Fruit fly (Drosophila melanogaster) whole organism, embryonic: ENCODE measurements around the gene CG10254.

Experiments used
- ATbp ChIP-seq: fragments of 200-800 bp; sonication (Bioruptor generic); optimal IDR thresholded peaks from 2 replicates; lab custom pipeline; 2017; ENCODE audit warnings: missing biosample characterization, mild to moderate bottlenecking, missing genetic modification characterization, missing genetic modification reagents
- Atf3 ChIP-seq: fragments of 200-800 bp; sonication (Bioruptor generic); optimal IDR thresholded peaks from 3 replicates; lab custom pipeline; 2016; ENCODE audit warnings: missing biosample characterization, missing genetic modification characterization
- B-H1 ChIP-seq: fragments of 200-800 bp; sonication (Bioruptor generic); IDR thresholded peaks from 3 replicates; pipeline ENCODE4 v1.3.6; 2022; ENCODE audit warnings: missing biosample characterization, missing genetic modification characterization
- BtbVII ChIP-seq: fragments of 200-800 bp; sonication (Bioruptor generic); optimal IDR thresholded peaks from 3 replicates; lab custom pipeline; 2017; ENCODE audit warnings: missing biosample characterization, mild to moderate bottlenecking, missing genetic modification characterization
- CG10209 ChIP-seq: fragments of 200-800 bp; sonication (Bioruptor generic); optimal IDR thresholded peaks from 3 replicates; lab custom pipeline; 2017; ENCODE audit warnings: missing biosample characterization, mild to moderate bottlenecking, missing genetic modification characterization, missing genetic modification reagents
- CG10979 ChIP-seq: fragments of 200-800 bp; sonication (Bioruptor generic); optimal IDR thresholded peaks from 2 replicates; lab custom pipeline; 2018; ENCODE audit warnings: missing biosample characterization, mild to moderate bottlenecking, missing genetic modification characterization, moderate library complexity
- CG11504 ChIP-seq: fragments of 200-800 bp; sonication (Bioruptor generic); optimal IDR thresholded peaks from 3 replicates; lab custom pipeline; 2019; ENCODE audit warnings: missing biosample characterization, mild to moderate bottlenecking, missing genetic modification characterization, moderate library complexity
- CG11560 ChIP-seq: fragments of 200-800 bp; sonication (Bioruptor generic); IDR thresholded peaks from 3 replicates; pipeline ENCODE4 v1.3.6; 2022; ENCODE audit warnings: missing biosample characterization, missing genetic modification characterization
- CG11695 ChIP-seq: fragments of 200-800 bp; sonication (Bioruptor generic); IDR thresholded peaks from 3 replicates; pipeline ENCODE4 v1.3.6; 2022; ENCODE audit warnings: missing biosample characterization, missing genetic modification characterization
- CG12659 ChIP-seq: fragments of 200-800 bp; sonication (Bioruptor generic); optimal IDR thresholded peaks from 3 replicates; lab custom pipeline; 2017; ENCODE audit warnings: mild to moderate bottlenecking, missing biosample characterization, missing genetic modification reagents, missing genetic modification characterization
- CG15011 ChIP-seq: fragments of 200-800 bp; sonication (Bioruptor generic); optimal IDR thresholded peaks from 3 replicates; lab custom pipeline; 2018; ENCODE audit warnings: missing biosample characterization, mild to moderate bottlenecking, missing genetic modification characterization
- CG16813 ChIP-seq: fragments of 200-800 bp; sonication (Bioruptor generic); IDR thresholded peaks from 3 replicates; pipeline ENCODE4 v1.3.6; 2022; ENCODE audit warnings: missing biosample characterization, missing genetic modification characterization; ENCODE audit not compliant: partially characterized antibody
- CG17612 ChIP-seq: fragments of 200-800 bp; sonication (Bioruptor generic); IDR thresholded peaks from 2 replicates; pipeline ENCODE4 v1.3.6; 2022; ENCODE audit warnings: missing biosample characterization, missing genetic modification characterization
- CG18764 ChIP-seq: fragments of 200-800 bp; sonication (Bioruptor generic); optimal IDR thresholded peaks from 3 replicates; lab custom pipeline; 2016; ENCODE audit warnings: missing biosample characterization, missing genetic modification characterization
- CG30020 ChIP-seq: fragments of 200-800 bp; optimal IDR thresholded peaks from 2 replicates; lab custom pipeline; 2019; ENCODE audit warnings: missing biosample characterization, mild to moderate bottlenecking, missing genetic modification characterization, moderate library complexity
- CG32772 ChIP-seq: fragments of 200-800 bp; sonication (Bioruptor generic); IDR thresholded peaks from 2 replicates; pipeline ENCODE4 v1.3.6; 2022; ENCODE audit warnings: missing biosample characterization, missing genetic modification characterization
- CG4424 ChIP-seq: fragments of 200-800 bp; sonication (Bioruptor generic); optimal IDR thresholded peaks from 3 replicates; lab custom pipeline; 2016; ENCODE audit warnings: missing biosample characterization, missing genetic modification characterization
- CG7271 ChIP-seq: fragments of 200-800 bp; sonication (Bioruptor generic); optimal IDR thresholded peaks from 2 replicates; lab custom pipeline; 2018; ENCODE audit warnings: missing biosample characterization, mild to moderate bottlenecking, missing genetic modification characterization, moderate library complexity
- CG9727 ChIP-seq: fragments of 200-800 bp; sonication (Bioruptor generic); optimal IDR thresholded peaks from 3 replicates; lab custom pipeline; 2017; ENCODE audit warnings: missing biosample characterization, mild to moderate bottlenecking, missing genetic modification characterization
- Chrac-16 ChIP-seq: fragments of 200-800 bp; sonication (Bioruptor generic); optimal IDR thresholded peaks from 3 replicates; lab custom pipeline; 2016; ENCODE audit warnings: missing biosample characterization, missing genetic modification characterization
- D19B ChIP-seq: fragments of 200-800 bp; sonication (Bioruptor generic); optimal IDR thresholded peaks from 2 replicates; lab custom pipeline; 2017; ENCODE audit warnings: missing biosample characterization, mild to moderate bottlenecking, missing genetic modification characterization
- Deaf1 ChIP-seq: fragments of 200-800 bp; optimal IDR thresholded peaks from 3 replicates; lab custom pipeline; 2019; ENCODE audit warnings: missing biosample characterization, mild to moderate bottlenecking, missing genetic modification characterization, moderate library complexity
- Dll ChIP-seq: fragments of 200-800 bp; sonication (Bioruptor generic); IDR thresholded peaks from 4 replicates; pipeline ENCODE4 v1.3.6; 2022; ENCODE audit warnings: missing biosample characterization, missing genetic modification characterization; ENCODE audit not compliant: partially characterized antibody
- ERR ChIP-seq: fragments of 200-800 bp; sonication (Bioruptor generic); optimal IDR thresholded peaks from 2 replicates; lab custom pipeline; 2016; ENCODE audit warnings: missing biosample characterization, missing genetic modification characterization
- Elba2 ChIP-seq: fragments of 200-800 bp; sonication (Bioruptor generic); optimal IDR thresholded peaks from 3 replicates; lab custom pipeline; 2016; ENCODE audit warnings: missing biosample characterization, missing genetic modification characterization
- Hmr ChIP-seq: fragments of 200-800 bp; sonication (Bioruptor generic); optimal IDR thresholded peaks from 3 replicates; lab custom pipeline; 2017; ENCODE audit warnings: mild to moderate bottlenecking, missing biosample characterization, missing genetic modification reagents, missing genetic modification characterization
- Med ChIP-seq: fragments of 200-800 bp; sonication (Bioruptor generic); peaks from one replicate; lab custom pipeline; 2016; ENCODE audit warnings: missing biosample characterization, missing genetic modification characterization, mild to moderate bottlenecking, inconsistent platforms, moderate library complexity
- NK7.1 ChIP-seq: fragments of 200-800 bp; sonication (Bioruptor generic); optimal IDR thresholded peaks from 3 replicates; lab custom pipeline; 2016; ENCODE audit warnings: missing biosample characterization, missing genetic modification characterization
- Neu2 ChIP-seq: fragments of 200-800 bp; sonication (Bioruptor generic); optimal IDR thresholded peaks from 3 replicates; lab custom pipeline; 2016; ENCODE audit warnings: missing biosample characterization, missing genetic modification characterization, borderline replicate concordance
- Trl ChIP-seq, 3 experiments: fragments of >200 bp in 2 of 3; fragments of 200-800 bp in 1 of 3; sonication (Bioruptor generic) in 1 of 3; optimal IDR thresholded peaks; 2 replicates in 1 of 3; 3 replicates in 2 of 3; lab custom pipeline; 2016 to 2017; ENCODE audit warnings: missing biosample characterization in 1 of 3, missing genetic modification characterization in 1 of 3
- bsh ChIP-seq, 2 experiments: fragments of 200-800 bp; sonication (Bioruptor generic); optimal IDR thresholded peaks; 2 replicates each; lab custom pipeline; 2017 to 2018; ENCODE audit warnings: mild to moderate bottlenecking in 2 of 2, missing biosample characterization in 2 of 2, missing genetic modification characterization in 2 of 2, moderate library complexity in 1 of 2
- da ChIP-seq: fragments of 200-800 bp; sonication (Bioruptor generic); optimal IDR thresholded peaks from 2 replicates; lab custom pipeline; 2016; ENCODE audit warnings: missing biosample characterization, missing genetic modification characterization
- emc ChIP-seq: fragments of 200-800 bp; sonication (Bioruptor generic); optimal IDR thresholded peaks from 2 replicates; lab custom pipeline; 2016; ENCODE audit warnings: missing biosample characterization, missing genetic modification characterization
- gcm2 ChIP-seq: fragments of 200-800 bp; sonication (Bioruptor generic); optimal IDR thresholded peaks from 2 replicates; lab custom pipeline; 2016; ENCODE audit warnings: missing biosample characterization, missing genetic modification characterization
- gt ChIP-seq: fragments of 200-800 bp; sonication (Bioruptor generic); IDR thresholded peaks from 2 replicates; pipeline ENCODE4 v1.3.6; 2022; ENCODE audit warnings: missing biosample characterization, missing genetic modification characterization
- ham ChIP-seq: fragments of 200-800 bp; sonication (Bioruptor generic); IDR thresholded peaks from 2 replicates; pipeline ENCODE4 v1.3.6; 2022; ENCODE audit warnings: missing biosample characterization, missing genetic modification characterization
- jumu ChIP-seq: fragments of 200-800 bp; sonication (Bioruptor generic); optimal IDR thresholded peaks from 3 replicates; lab custom pipeline; 2016; ENCODE audit warnings: missing biosample characterization, missing genetic modification characterization
- lbe ChIP-seq: fragments of 200-800 bp; sonication (Bioruptor generic); optimal IDR thresholded peaks from 2 replicates; lab custom pipeline; 2016; ENCODE audit warnings: missing biosample characterization, mild to moderate bottlenecking, missing genetic modification characterization
- lov ChIP-seq, 2 experiments: fragments of 200-800 bp in 1 of 2; fragments of >200 bp in 1 of 2; sonication (Bioruptor generic) in 1 of 2; IDR thresholded peaks in 1 of 2; optimal IDR thresholded peaks in 1 of 2; 2 replicates in 1 of 2; 3 replicates in 1 of 2; pipeline versions ENCODE4 v1.3.6 to Lab custom; 2017 to 2022; ENCODE audit warnings: missing biosample characterization in 1 of 2, missing genetic modification characterization in 1 of 2
- luna ChIP-seq: fragments of 200-800 bp; sonication (Bioruptor generic); optimal IDR thresholded peaks from 2 replicates; lab custom pipeline; 2016; ENCODE audit warnings: missing biosample characterization, missing genetic modification characterization
- maf-S ChIP-seq: fragments of 200-800 bp; sonication (Bioruptor generic); optimal IDR thresholded peaks from 2 replicates; lab custom pipeline; 2016; ENCODE audit warnings: missing biosample characterization, missing genetic modification characterization
- nerfin-2 ChIP-seq: fragments of 200-800 bp; sonication (Bioruptor generic); IDR thresholded peaks from 2 replicates; pipeline ENCODE4 v1.3.6; 2022; ENCODE audit warnings: missing biosample characterization, missing genetic modification characterization; ENCODE audit not compliant: partially characterized antibody
- pho ChIP-seq: fragments of 200-800 bp; sonication (Bioruptor generic); optimal IDR thresholded peaks from 2 replicates; lab custom pipeline; 2016; ENCODE audit warnings: missing biosample characterization, missing genetic modification characterization
- pzg ChIP-seq: fragments of 200-800 bp; sonication (Bioruptor generic); optimal IDR thresholded peaks from 3 replicates; lab custom pipeline; 2018; ENCODE audit warnings: missing biosample characterization, mild to moderate bottlenecking, missing genetic modification characterization, moderate library complexity
- sens-2 ChIP-seq: fragments of 200-800 bp; sonication (Bioruptor generic); IDR thresholded peaks from 2 replicates; pipeline ENCODE4 v1.3.6; 2022; ENCODE audit warnings: missing biosample characterization, missing genetic modification characterization
- wek ChIP-seq: fragments of 200-800 bp; sonication (Bioruptor generic); optimal IDR thresholded peaks from 3 replicates; lab custom pipeline; 2018; ENCODE audit warnings: missing biosample characterization, mild to moderate bottlenecking, missing genetic modification characterization, moderate library complexity
- zf30C ChIP-seq: fragments of 200-800 bp; sonication (Bioruptor generic); optimal IDR thresholded peaks from 3 replicates; lab custom pipeline; 2018; ENCODE audit warnings: missing biosample characterization, mild to moderate bottlenecking, missing genetic modification characterization

CG10254 gene

DNA sequence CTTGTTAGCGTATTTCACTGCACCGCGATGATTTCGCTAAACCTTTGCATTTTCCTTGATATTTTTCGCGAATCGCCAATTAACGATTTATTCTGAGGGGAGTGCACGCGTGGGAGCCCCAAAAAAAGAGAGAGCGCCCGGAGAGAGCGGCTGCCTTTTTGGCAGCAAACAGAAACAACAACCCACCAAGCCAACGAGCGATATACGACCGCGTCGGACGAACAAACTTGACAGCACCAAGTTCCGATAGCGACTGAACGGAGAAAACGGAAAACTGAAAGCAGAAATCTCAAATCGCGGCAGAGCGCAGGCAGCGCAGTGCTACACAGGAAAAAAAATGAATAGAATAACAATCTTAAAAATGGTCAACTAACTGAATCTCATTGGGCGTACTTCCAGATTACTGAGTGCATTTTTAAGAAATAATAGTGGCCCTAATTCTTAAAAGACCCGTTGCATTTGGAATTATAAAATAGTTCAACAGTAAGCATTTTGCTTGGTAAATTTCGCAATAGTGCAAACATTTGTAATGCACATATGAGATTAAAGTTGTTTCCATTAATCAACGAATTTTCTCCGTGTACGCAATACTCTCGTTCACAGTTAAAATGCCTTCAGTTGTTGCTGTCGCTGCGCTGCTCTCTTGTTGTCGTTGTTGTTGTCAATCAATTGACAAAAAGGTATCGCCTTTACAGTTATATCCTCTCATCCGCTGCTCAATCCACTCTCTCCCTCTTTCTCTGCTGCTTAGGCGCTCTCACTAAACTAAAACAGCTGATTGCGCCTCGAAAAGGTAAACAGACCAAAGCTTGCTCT lies 25.2 kb downstream of the CG10254 start, which contains the start of gene CG31145 (continued):
- TF ChIP-seq CG15011 (GFP tag; lab: Kevin White, UChicago) = peak; percentile 100
- TF ChIP-seq zf30C (GFP tag; lab: Kevin White, UChicago) = peak; percentile 95
- TF ChIP-seq CG10979 (tag; lab: Kevin White, UChicago) = peak; percentile 99
- TF ChIP-seq Elba2 = peak; percentile 87
- TF ChIP-seq CG4424 (GFP tag; lab: Kevin White, UChicago) = peak; percentile 100
- peak; percentile 100 for TF ChIP-seq CG12659 (GFP tag; lab: Kevin White, UChicago)
- no peak for TF ChIP-seq nerfin-2 (GFP tag; lab: Robert Waterston, UW)
- TF ChIP-seq jumu (GFP tag; lab: Kevin White, UChicago) = peak; percentile 99
- peak; percentile 99 for TF ChIP-seq maf-S (GFP tag; lab: Kevin White, UChicago)
- peak; percentile 99 for TF ChIP-seq emc
- no peak for TF ChIP-seq lov (optimal IDR thresholded peaks at IDR 0.05; lab: Kevin White, UChicago)
- TF ChIP-seq lov (GFP tag; IDR thresholded peaks at IDR 0.05; lab: Robert Waterston, UW) = peak; percentile 94
- TF ChIP-seq CG7271 (tag; lab: Kevin White, UChicago) = peak; percentile 92
- peak; percentile 92 for TF ChIP-seq Deaf1 (tag; lab: Kevin White, UChicago)
- TF ChIP-seq CG9727 = peak; percentile 99
- TF ChIP-seq CG30020 (tag; lab: Kevin White, UChicago) = peak; percentile 92
- peak; percentile 100 for TF ChIP-seq CG10209
- peak; percentile 97 for TF ChIP-seq lbe (GFP tag; lab: Kevin White, UChicago)
- TF ChIP-seq ERR = peak; percentile 99
- peak; percentile 100 for TF ChIP-seq ATbp (GFP tag; lab: Kevin White, UChicago)
- peak; percentile 99 for TF ChIP-seq ham (GFP tag; lab: Robert Waterston, UW)
- TF ChIP-seq CG11504 (tag; lab: Kevin White, UChicago) = peak; percentile 99
- TF ChIP-seq CG16813 = 0 out of 3 replicates have a peak, but pooled peaks have one; percentile 24
- TF ChIP-seq CG32772 (GFP tag; lab: Robert Waterston, UW) = peak; percentile 99
- TF ChIP-seq CG17612 (GFP tag; lab: Robert Waterston, UW) = peak; percentile 97
- TF ChIP-seq Neu2 (GFP tag; lab: Kevin White, UChicago) = peak; percentile 97
- TF ChIP-seq Chrac-16 (GFP tag; lab: Kevin White, UChicago) = peak; percentile 99
- peak; percentile 95 for TF ChIP-seq sens-2 (GFP tag; lab: Robert Waterston, UW)
- TF ChIP-seq da (GFP tag; lab: Kevin White, UChicago) = peak; percentile 99
- peak; percentile 100 for TF ChIP-seq Hmr (GFP tag; lab: Kevin White, UChicago)
- peak; percentile 99 for TF ChIP-seq Atf3 (GFP tag; lab: Kevin White, UChicago)
- TF ChIP-seq CG18764 (GFP tag; lab: Kevin White, UChicago) = peak; percentile 99
- peak; percentile 100 for TF ChIP-seq pho (GFP tag; lab: Kevin White, UChicago)
- peak; percentile 35 for TF ChIP-seq pzg
- TF ChIP-seq BtbVII (GFP tag; lab: Kevin White, UChicago) = peak; percentile 99
- TF ChIP-seq Trl (optimal IDR thresholded peaks at IDR 0.05; lab: Kevin White, UChicago) = peak; percentile 87 to 96
- TF ChIP-seq Trl (GFP tag; optimal IDR thresholded peaks at IDR 0.05; lab: Kevin White, UChicago) = peak; percentile 99
- TF ChIP-seq B-H1 = peak; percentile 99
- peak; percentile 99 for TF ChIP-seq NK7.1 (GFP tag; lab: Kevin White, UChicago)
- TF ChIP-seq CG11695 (GFP tag; lab: Robert Waterston, UW) = peak; percentile 99
- TF ChIP-seq wek = peak; percentile 93
- peak; percentile 97 for TF ChIP-seq D19B (GFP tag; lab: Kevin White, UChicago)
- peak; percentile 99 for TF ChIP-seq bsh (GFP tag; optimal IDR thresholded peaks at IDR 0.05; lab: Kevin White, UChicago)
- TF ChIP-seq gcm2 (GFP tag; lab: Kevin White, UChicago) = peak; percentile 100
- peak; percentile 100 for TF ChIP-seq Med (GFP tag; lab: Kevin White, UChicago)
- peak; percentile 99 for TF ChIP-seq luna (GFP tag; lab: Kevin White, UChicago)
- TF ChIP-seq CG11560 (tag; lab: Robert Waterston, UW) = peak; percentile 94
- TF ChIP-seq gt = peak; percentile 97
- no peak for TF ChIP-seq Dll
